Fruit fly (Drosophila melanogaster) whole organism, embryonic: ENCODE data around the gene Bhmt.

Experiments
- ATbp ChIP-seq: fragments of 200-800 bp; sonication (Bioruptor generic); optimal IDR thresholded peaks from 2 replicates; lab custom pipeline; 2017; ENCODE audit warnings: missing biosample characterization, mild to moderate bottlenecking, missing genetic modification characterization, missing genetic modification reagents
- B-H1 ChIP-seq: fragments of 200-800 bp; sonication (Bioruptor generic); IDR thresholded peaks from 3 replicates; pipeline ENCODE4 v1.3.6; 2022; ENCODE audit warnings: missing biosample characterization, missing genetic modification characterization
- Blimp-1 ChIP-seq: fragments of 200-800 bp; sonication (Bioruptor generic); optimal IDR thresholded peaks from 3 replicates; lab custom pipeline; 2018; ENCODE audit warnings: missing biosample characterization, missing genetic modification characterization, mild to moderate bottlenecking, moderate library complexity, missing genetic modification reagents
- Bteb2 ChIP-seq: fragments of 200-800 bp; sonication (Bioruptor generic); optimal IDR thresholded peaks from 2 replicates; lab custom pipeline; 2016; ENCODE audit warnings: missing biosample characterization, missing genetic modification characterization
- CG11560 ChIP-seq: fragments of 200-800 bp; sonication (Bioruptor generic); IDR thresholded peaks from 3 replicates; pipeline ENCODE4 v1.3.6; 2022; ENCODE audit warnings: missing biosample characterization, missing genetic modification characterization
- CG13424 ChIP-seq: fragments of 200-800 bp; sonication (Bioruptor generic); optimal IDR thresholded peaks from 2 replicates; lab custom pipeline; 2019; ENCODE audit warnings: missing biosample characterization, mild to moderate bottlenecking, missing genetic modification characterization, moderate library complexity
- CG13775 ChIP-seq: fragments of 200-800 bp; sonication (Bioruptor generic); optimal IDR thresholded peaks from 3 replicates; lab custom pipeline; 2017; ENCODE audit warnings: missing biosample characterization, mild to moderate bottlenecking, missing genetic modification characterization
- CG15073 ChIP-seq: fragments of 200-800 bp; sonication (Bioruptor generic); optimal IDR thresholded peaks from 2 replicates; lab custom pipeline; 2016; ENCODE audit warnings: missing biosample characterization, missing genetic modification characterization
- CG17328 ChIP-seq: fragments of 200-800 bp; sonication (Bioruptor generic); IDR thresholded peaks from 2 replicates; pipeline ENCODE4 v1.3.6; 2022; ENCODE audit warnings: missing biosample characterization, missing genetic modification characterization
- CG18599 ChIP-seq: fragments of 200-800 bp; sonication (Bioruptor generic); optimal IDR thresholded peaks from 3 replicates; lab custom pipeline; 2017; ENCODE audit warnings: missing biosample characterization, missing genetic modification characterization, mild to moderate bottlenecking, moderate library complexity, missing genetic modification reagents
- CG2678 ChIP-seq: fragments of 200-800 bp; sonication (Bioruptor generic); optimal IDR thresholded peaks from 3 replicates; lab custom pipeline; 2019; ENCODE audit warnings: missing biosample characterization, mild to moderate bottlenecking, missing genetic modification characterization, moderate library complexity
- CG2889 ChIP-seq: fragments of 200-800 bp; sonication (Bioruptor generic); IDR thresholded peaks from 3 replicates; pipeline ENCODE4 v1.3.6; 2022; ENCODE audit warnings: missing biosample characterization, missing genetic modification characterization
- CG30403 ChIP-seq: fragments of 200-800 bp; sonication (Bioruptor generic); optimal IDR thresholded peaks from 3 replicates; lab custom pipeline; 2016; ENCODE audit warnings: missing biosample characterization, missing genetic modification characterization
- CG3065 ChIP-seq: fragments of 200-800 bp; sonication (Bioruptor generic); optimal IDR thresholded peaks from 2 replicates; lab custom pipeline; 2016; ENCODE audit warnings: missing biosample characterization, missing genetic modification characterization
- CG34224 ChIP-seq: fragments of 200-800 bp; sonication (Bioruptor generic); IDR thresholded peaks from 3 replicates; pipeline ENCODE4 v1.3.6; 2022; ENCODE audit warnings: missing biosample characterization, missing genetic modification characterization; ENCODE audit not compliant: partially characterized antibody
- CG6254 ChIP-seq: fragments of 200-800 bp; sonication (Bioruptor generic); optimal IDR thresholded peaks from 3 replicates; lab custom pipeline; 2017; ENCODE audit warnings: mild to moderate bottlenecking, missing biosample characterization, missing genetic modification reagents, missing genetic modification characterization
- CG7839 ChIP-seq: fragments of 200-800 bp; sonication (Bioruptor generic); optimal IDR thresholded peaks from 3 replicates; lab custom pipeline; 2018; ENCODE audit warnings: missing biosample characterization, mild to moderate bottlenecking, missing genetic modification characterization, moderate library complexity
- CG9215 ChIP-seq: fragments of 200-800 bp; sonication (Bioruptor generic); IDR thresholded peaks from 2 replicates; pipeline ENCODE4 v1.3.6; 2022; ENCODE audit warnings: missing biosample characterization, missing genetic modification characterization
- Doc3 ChIP-seq: fragments of 200-800 bp; sonication (Bioruptor generic); IDR thresholded peaks from 3 replicates; pipeline ENCODE4 v1.3.6; 2022; ENCODE audit warnings: missing biosample characterization, missing genetic modification characterization; ENCODE audit not compliant: partially characterized antibody
- Hmr ChIP-seq: fragments of 200-800 bp; sonication (Bioruptor generic); optimal IDR thresholded peaks from 3 replicates; lab custom pipeline; 2017; ENCODE audit warnings: mild to moderate bottlenecking, missing biosample characterization, missing genetic modification reagents, missing genetic modification characterization
- Nf-YA ChIP-seq: fragments of 200-800 bp; sonication (Bioruptor generic); IDR thresholded peaks from 2 replicates; pipeline ENCODE4 v1.3.6; 2022; ENCODE audit warnings: missing biosample characterization, missing genetic modification characterization
- Pdp1 ChIP-seq, 2 experiments: fragments of 200-800 bp; sonication (Bioruptor generic); optimal IDR thresholded peaks; 3 replicates each; lab custom pipeline; 2016; ENCODE audit warnings: missing biosample characterization in 2 of 2, missing genetic modification characterization in 2 of 2, mild to moderate bottlenecking in 1 of 2, moderate library complexity in 1 of 2
- Rfx ChIP-seq: fragments of 200-800 bp; sonication (Bioruptor generic); IDR thresholded peaks from 2 replicates; pipeline ENCODE4 v1.3.6; 2022; ENCODE audit warnings: missing biosample characterization, missing genetic modification characterization
- Sox100B ChIP-seq: fragments of 200-800 bp; sonication (Bioruptor generic); optimal IDR thresholded peaks from 3 replicates; lab custom pipeline; 2018; ENCODE audit warnings: missing biosample characterization, mild to moderate bottlenecking, missing genetic modification characterization
- Sry-β ChIP-seq: fragments of 200-800 bp; sonication (Bioruptor generic); optimal IDR thresholded peaks from 2 replicates; lab custom pipeline; 2018; ENCODE audit warnings: missing biosample characterization, mild to moderate bottlenecking, missing genetic modification characterization, moderate library complexity
- Ssrp ChIP-seq: fragments of 200-800 bp; sonication (Bioruptor generic); optimal IDR thresholded peaks from 2 replicates; lab custom pipeline; 2018; ENCODE audit warnings: missing biosample characterization, mild to moderate bottlenecking, missing genetic modification characterization, moderate library complexity
- Xbp1 ChIP-seq: fragments of 200-800 bp; sonication (Bioruptor generic); optimal IDR thresholded peaks from 3 replicates; lab custom pipeline; 2016; ENCODE audit warnings: missing biosample characterization, mild to moderate bottlenecking, missing genetic modification characterization
- ab ChIP-seq: fragments of 200-800 bp; sonication (Bioruptor generic); optimal IDR thresholded peaks from 2 replicates; lab custom pipeline; 2016; ENCODE audit warnings: missing biosample characterization, missing genetic modification characterization
- az2 ChIP-seq: fragments of 200-800 bp; sonication (Bioruptor generic); optimal IDR thresholded peaks from 3 replicates; lab custom pipeline; 2016; ENCODE audit warnings: missing biosample characterization, missing genetic modification characterization
- chif ChIP-seq, 2 experiments: fragments of 200-800 bp; sonication (Bioruptor generic); optimal IDR thresholded peaks; 3 replicates each; lab custom pipeline; 2016; ENCODE audit warnings: missing biosample characterization in 2 of 2, missing genetic modification characterization in 2 of 2
- crol ChIP-seq: fragments of 200-800 bp; sonication (Bioruptor generic); IDR thresholded peaks from 2 replicates; pipeline ENCODE4 v1.3.6; 2022; ENCODE audit warnings: missing biosample characterization, missing genetic modification characterization
- da ChIP-seq: fragments of 200-800 bp; sonication (Bioruptor generic); optimal IDR thresholded peaks from 2 replicates; lab custom pipeline; 2016; ENCODE audit warnings: missing biosample characterization, missing genetic modification characterization
- dm ChIP-seq: fragments of 200-800 bp; sonication (Bioruptor generic); optimal IDR thresholded peaks from 3 replicates; lab custom pipeline; 2016; ENCODE audit warnings: missing biosample characterization, missing genetic modification characterization
- grau ChIP-seq: fragments of 200-800 bp; optimal IDR thresholded peaks from 3 replicates; lab custom pipeline; 2019; ENCODE audit warnings: missing biosample characterization, mild to moderate bottlenecking, missing genetic modification characterization, moderate library complexity
- jumu ChIP-seq: fragments of 200-800 bp; sonication (Bioruptor generic); optimal IDR thresholded peaks from 3 replicates; lab custom pipeline; 2016; ENCODE audit warnings: missing biosample characterization, missing genetic modification characterization
- mld ChIP-seq: fragments of 200-800 bp; sonication (Bioruptor generic); IDR thresholded peaks from 3 replicates; pipeline ENCODE4 v1.3.6; 2022; ENCODE audit warnings: missing biosample characterization, missing genetic modification characterization; ENCODE audit not compliant: partially characterized antibody
- nerfin-2 ChIP-seq: fragments of 200-800 bp; sonication (Bioruptor generic); IDR thresholded peaks from 2 replicates; pipeline ENCODE4 v1.3.6; 2022; ENCODE audit warnings: missing biosample characterization, missing genetic modification characterization; ENCODE audit not compliant: partially characterized antibody
- nmo ChIP-seq: fragments of 200-800 bp; sonication (Bioruptor generic); optimal IDR thresholded peaks from 2 replicates; lab custom pipeline; 2018; ENCODE audit warnings: missing biosample characterization, mild to moderate bottlenecking, missing genetic modification characterization, moderate library complexity
- repo ChIP-seq: fragments of 200-800 bp; sonication (Bioruptor generic); optimal IDR thresholded peaks from 2 replicates; lab custom pipeline; 2016; ENCODE audit warnings: missing biosample characterization, missing genetic modification characterization
- salm ChIP-seq: fragments of 200-800 bp; sonication (Bioruptor generic); optimal IDR thresholded peaks from 2 replicates; lab custom pipeline; 2018; ENCODE audit warnings: missing biosample characterization, mild to moderate bottlenecking, missing genetic modification characterization
- sim ChIP-seq: fragments of 200-800 bp; sonication (Bioruptor generic); IDR thresholded peaks from 2 replicates; pipeline ENCODE4 v1.3.6; 2022; ENCODE audit warnings: missing biosample characterization, missing genetic modification characterization
- slbo ChIP-seq: fragments of 200-800 bp; sonication (Bioruptor generic); IDR thresholded peaks from 2 replicates; pipeline ENCODE4 v1.3.6; 2022; ENCODE audit warnings: missing biosample characterization, missing genetic modification characterization
- so ChIP-seq: fragments of 200-800 bp; sonication (Bioruptor generic); IDR thresholded peaks from 3 replicates; pipeline ENCODE4 v1.3.6; 2022; ENCODE audit warnings: missing biosample characterization, missing genetic modification characterization
- stc ChIP-seq: fragments of 200-800 bp; sonication (Bioruptor generic); IDR thresholded peaks from 2 replicates; pipeline ENCODE4 v1.3.6; 2022; ENCODE audit warnings: missing biosample characterization, missing genetic modification characterization
- twi ChIP-seq: fragments of 200-800 bp; optimal IDR thresholded peaks from 2 replicates; lab custom pipeline; 2019; ENCODE audit warnings: missing biosample characterization, mild to moderate bottlenecking, missing genetic modification characterization, moderate library complexity
- unpg ChIP-seq: fragments of 200-800 bp; sonication (Bioruptor generic); optimal IDR thresholded peaks from 3 replicates; lab custom pipeline; 2018; ENCODE audit warnings: missing biosample characterization, mild to moderate bottlenecking, missing genetic modification characterization, moderate library complexity
- vfl ChIP-seq: fragments of 200-800 bp; sonication (Bioruptor generic); optimal IDR thresholded peaks from 2 replicates; lab custom pipeline; 2016; ENCODE audit warnings: missing biosample characterization, missing genetic modification characterization
- wek ChIP-seq: fragments of 200-800 bp; sonication (Bioruptor generic); optimal IDR thresholded peaks from 3 replicates; lab custom pipeline; 2018; ENCODE audit warnings: missing biosample characterization, mild to moderate bottlenecking, missing genetic modification characterization, moderate library complexity
- zf30C ChIP-seq: fragments of 200-800 bp; sonication (Bioruptor generic); optimal IDR thresholded peaks from 3 replicates; lab custom pipeline; 2018; ENCODE audit warnings: missing biosample characterization, mild to moderate bottlenecking, missing genetic modification characterization

Gene Bhmt

dm6 chr2L:18953512-18954254 is 3.4 kb downstream of the Bhmt start (continued):
- peak; percentile 13 for TF ChIP-seq zf30C (GFP tag; lab: Kevin White, UChicago)
- TF ChIP-seq CG3065 (GFP tag; lab: Kevin White, UChicago) = no peak
- TF ChIP-seq salm = no peak
- TF ChIP-seq Pdp1 (GFP tag; optimal IDR thresholded peaks at IDR 0.05; lab: Kevin White, UChicago) = peak in 1 of 2 experiments; percentile 89
- TF ChIP-seq nerfin-2 (GFP tag; lab: Robert Waterston, UW) = no peak
- TF ChIP-seq jumu (GFP tag; lab: Kevin White, UChicago) = no peak
- no peak for TF ChIP-seq twi (tag; lab: Kevin White, UChicago)
- peak; percentile 42 for TF ChIP-seq CG30403 (GFP tag; lab: Kevin White, UChicago)
- no peak for TF ChIP-seq CG11560 (tag; lab: Robert Waterston, UW)
- TF ChIP-seq stc (GFP tag; lab: Robert Waterston, UW) = no peak
- peak; percentile 37 for TF ChIP-seq Sox100B (GFP tag; lab: Kevin White, UChicago)
- TF ChIP-seq az2 (GFP tag; lab: Kevin White, UChicago) = peak; percentile 29
- no peak for TF ChIP-seq B-H1
- TF ChIP-seq ab (GFP tag; lab: Kevin White, UChicago) = no peak
- TF ChIP-seq Hmr (GFP tag; lab: Kevin White, UChicago) = peak; percentile 55
- TF ChIP-seq CG7839 (tag; lab: Kevin White, UChicago) = peak; percentile 58
- TF ChIP-seq sim = no peak
- peak; percentile 73 for TF ChIP-seq CG2678
- peak; percentile 9 for TF ChIP-seq CG13775 (GFP tag; lab: Kevin White, UChicago)
- TF ChIP-seq wek (GFP tag; lab: Kevin White, UChicago) = no peak
- no peak for TF ChIP-seq CG34224
- TF ChIP-seq crol (GFP tag; lab: Robert Waterston, UW) = no peak
- TF ChIP-seq dm (GFP tag; lab: Kevin White, UChicago) = no peak
- peak; percentile 17 for TF ChIP-seq CG13424 (tag; lab: Kevin White, UChicago)
- no peak for TF ChIP-seq CG17328 (GFP tag; lab: Robert Waterston, UW)
- TF ChIP-seq Xbp1 (GFP tag; lab: Kevin White, UChicago) = no peak
- peak; percentile 61; the same call in 1 of the 2 replicates for TF ChIP-seq Rfx (GFP tag; lab: Robert Waterston, UW)
- TF ChIP-seq Nf-YA (GFP tag; lab: Robert Waterston, UW) = no peak
- no peak for TF ChIP-seq CG15073 (GFP tag; lab: Kevin White, UChicago)
- TF ChIP-seq vfl = no peak
- no peak for TF ChIP-seq CG9215 (GFP tag; lab: Robert Waterston, UW)
- peak; percentile 70 for TF ChIP-seq grau (tag; lab: Kevin White, UChicago)
- no peak for TF ChIP-seq chif (GFP tag; optimal IDR thresholded peaks at IDR 0.05; lab: Kevin White, UChicago)
- TF ChIP-seq CG2889 = no peak
- TF ChIP-seq slbo (GFP tag; lab: Robert Waterston, UW) = peak; percentile 61
- TF ChIP-seq CG18599 (GFP tag; lab: Kevin White, UChicago) = peak; percentile 43
- no peak for TF ChIP-seq CG6254 (GFP tag; lab: Kevin White, UChicago)
- TF ChIP-seq Doc3 (GFP tag; lab: Robert Waterston, UW) = no peak
- no peak for TF ChIP-seq da
- no peak for TF ChIP-seq mld
- no peak for TF ChIP-seq so
- no peak for TF ChIP-seq repo (GFP tag; lab: Kevin White, UChicago)
- peak; percentile 24 for TF ChIP-seq Blimp-1 (GFP tag; lab: Kevin White, UChicago)
- peak; percentile 24 for TF ChIP-seq nmo (GFP tag; lab: Kevin White, UChicago)
- no peak for TF ChIP-seq ATbp
- TF ChIP-seq unpg (GFP tag; lab: Kevin White, UChicago) = peak; percentile 17
- no peak for TF ChIP-seq Sry-β (GFP tag; lab: Kevin White, UChicago)
- TF ChIP-seq Ssrp (tag; lab: Kevin White, UChicago) = peak; percentile 8
- TF ChIP-seq Bteb2 (GFP tag; lab: Kevin White, UChicago) = no peak
